Worm (Caenorhabditis elegans): ENCODE results near the gene Y54H5A.2.

The Y54H5A.2 gene

DNA sequence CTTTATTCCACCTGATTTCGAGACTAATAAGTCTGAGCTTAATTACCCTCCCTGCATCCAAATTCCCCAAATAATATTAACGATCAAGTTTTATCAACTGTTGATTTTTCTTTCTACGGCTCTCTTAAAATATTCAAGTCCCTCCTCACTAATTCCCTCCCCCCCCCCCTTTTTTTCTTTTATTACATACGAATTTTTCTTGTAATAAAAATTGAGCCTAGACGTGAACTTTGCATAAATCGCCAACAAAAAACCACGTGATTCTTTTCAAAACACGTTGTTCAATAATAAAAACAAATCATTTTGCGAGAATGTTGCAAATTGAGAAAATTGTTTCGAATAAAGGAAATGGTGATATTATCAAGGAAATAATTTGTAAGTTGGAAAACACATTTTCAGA is 39.0 kb upstream of the Y54H5A.2 start, which contains the start of gene K10D2.8:
K10D2.8 (plus strand) TSS at position 301 of the 400 bp plus-strand sequence.
- TF ChIP-seq ztf-16 (tag; optimal IDR thresholded peaks at IDR 0.05) (no peak), tbx-2 (tag; optimal IDR thresholded peaks at IDR 0.05) (no peak), F13H6.1 (tag; optimal IDR thresholded peaks at IDR 0.05) (no peak), hlh-15 (tag; optimal IDR thresholded peaks at IDR 0.05) (no peak), unc-3 (GFP tag; conservative IDR thresholded peaks at IDR 0.05) (no peak), unc-3 (tag; optimal IDR thresholded peaks at IDR 0.05) (no peak), unc-55 (GFP tag; optimal IDR thresholded peaks at IDR 0.05) (no peak), C08G9.2 (tag; optimal IDR thresholded peaks at IDR 0.05) (no peak)

DNA sequence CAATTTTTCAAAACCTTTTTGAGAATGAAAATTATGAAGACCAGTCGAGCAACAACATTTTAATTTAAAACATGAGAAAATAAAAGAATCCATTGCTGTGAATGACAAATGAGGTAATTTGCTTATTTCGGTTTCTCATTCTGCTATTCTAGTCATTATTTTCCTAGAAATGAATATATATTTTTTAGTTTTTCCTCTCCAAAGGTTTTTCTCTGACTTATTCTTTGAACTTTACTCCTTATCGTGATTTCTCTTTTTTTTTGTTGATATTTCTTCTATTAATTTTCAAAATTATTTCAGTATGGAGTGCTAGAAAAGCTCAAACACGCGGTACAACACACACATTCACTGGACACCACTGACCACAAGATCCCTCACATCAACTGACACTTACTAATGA is 36.2 kb upstream of the Y54H5A.2 start, which contains the start of gene pup-2:
pup-2 (plus strand) TSS at position 301 of the 400 bp plus-strand sequence.
- TF ChIP-seq fax-1 (tag; optimal IDR thresholded peaks at IDR 0.05), result no peak
- no peak for TF ChIP-seq che-1 (tag; optimal IDR thresholded peaks at IDR 0.05)
- TF ChIP-seq ceh-14 (tag; optimal IDR thresholded peaks at IDR 0.05), result no peak
- no peak for TF ChIP-seq fkh-10 (GFP tag; optimal IDR thresholded peaks at IDR 0.05)
- no peak for TF ChIP-seq hlh-6 (tag; optimal IDR thresholded peaks at IDR 0.05)
- TF ChIP-seq nhr-232 (tag; optimal IDR thresholded peaks at IDR 0.05), result no peak
- no peak for TF ChIP-seq K09A11.1 (tag; optimal IDR thresholded peaks at IDR 0.05; ENCODE audit: insufficient read depth)
- TF ChIP-seq unc-55 (GFP tag; optimal IDR thresholded peaks at IDR 0.05), result no peak
- no peak for TF ChIP-seq K02D7.2 (tag; optimal IDR thresholded peaks at IDR 0.05)
- no peak for TF ChIP-seq gmeb-2 (tag; optimal IDR thresholded peaks at IDR 0.05)
- TF ChIP-seq nhr-11 (tag; optimal IDR thresholded peaks at IDR 0.05), result no peak
- TF ChIP-seq pag-3 (tag; optimal IDR thresholded peaks at IDR 0.05; ENCODE audit: borderline replicate concordance), result no peak
- no peak for TF ChIP-seq ceh-22 (tag; optimal IDR thresholded peaks at IDR 0.05)
- TF ChIP-seq rnt-1 (tag; optimal IDR thresholded peaks at IDR 0.05), result no peak
- no peak for TF ChIP-seq dve-1 (tag; optimal IDR thresholded peaks at IDR 0.05)
- TF ChIP-seq elt-4 (tag; optimal IDR thresholded peaks at IDR 0.05), result no peak
- TF ChIP-seq sox-4 (tag; optimal IDR thresholded peaks at IDR 0.05), result no peak
- no peak for TF ChIP-seq syd-9 (tag; optimal IDR thresholded peaks at IDR 0.05)
- no peak for TF ChIP-seq pax-1 (tag; optimal IDR thresholded peaks at IDR 0.05)
- no peak for TF ChIP-seq hlh-15 (tag; optimal IDR thresholded peaks at IDR 0.05)

DNA sequence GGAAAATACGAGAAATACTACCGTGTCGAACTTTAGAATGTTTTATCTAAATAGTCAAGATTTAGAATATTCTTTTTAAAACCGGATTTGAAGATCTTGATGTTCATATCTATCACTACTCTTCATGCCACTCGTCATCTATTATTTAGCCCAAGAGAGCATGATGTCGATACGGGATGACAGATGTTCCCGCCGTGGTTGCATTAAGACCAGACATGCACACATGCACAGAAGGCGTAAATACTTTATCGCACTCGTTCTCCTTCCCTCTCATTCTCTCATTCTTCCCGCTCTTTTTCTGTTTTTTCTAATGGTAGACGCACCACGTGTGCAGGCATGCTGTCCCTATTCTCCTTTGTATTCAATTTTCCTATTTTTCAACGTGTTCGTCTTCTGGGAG is 34.0 kb upstream of the Y54H5A.2 start:
- TF ChIP-seq hlh-8 (tag; optimal IDR thresholded peaks at IDR 0.05) (peak; percentile 40), dve-1 (tag; optimal IDR thresholded peaks at IDR 0.05) (no peak), unc-42 (tag; optimal IDR thresholded peaks at IDR 0.05) (peak; percentile 33), hlh-30 (tag; optimal IDR thresholded peaks at IDR 0.05; ENCODE audit: insufficient read depth) (peak; percentile 50)

DNA sequence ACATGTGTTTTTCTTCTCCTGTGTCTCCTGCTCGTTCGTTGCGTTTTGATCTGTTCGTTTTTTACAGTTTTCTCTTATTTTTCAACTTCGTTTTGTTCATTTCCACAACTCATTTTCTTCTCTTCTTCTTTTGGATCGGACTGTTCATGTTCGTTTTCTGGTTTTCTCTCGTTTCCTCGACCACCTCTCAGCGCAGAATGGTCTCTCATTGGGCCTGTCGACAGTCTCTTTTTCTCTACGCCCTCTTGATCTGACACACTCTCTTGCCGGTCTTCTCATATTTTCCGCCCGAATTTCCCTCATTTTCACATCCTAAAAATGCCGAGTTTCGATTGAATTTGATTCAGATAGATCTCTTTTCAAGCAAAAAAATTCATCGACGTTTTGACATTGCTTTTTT is 32.3 kb upstream of the Y54H5A.2 start:
- no peak for TF ChIP-seq hlh-15 (tag; optimal IDR thresholded peaks at IDR 0.05)
- TF ChIP-seq ceh-24 (tag; optimal IDR thresholded peaks at IDR 0.05), result no peak
- TF ChIP-seq pag-3 (tag; optimal IDR thresholded peaks at IDR 0.05; ENCODE audit: borderline replicate concordance), result no peak
- TF ChIP-seq ceh-19 (GFP tag; optimal IDR thresholded peaks at IDR 0.05), result no peak
- TF ChIP-seq ceh-6 (GFP tag; optimal IDR thresholded peaks at IDR 0.05), result no peak
- TF ChIP-seq hlh-13 (GFP tag; optimal IDR thresholded peaks at IDR 0.05), result no peak
- TF ChIP-seq sox-2 (GFP tag; IDR thresholded peaks at IDR 0.05), result no peak
- no peak for TF ChIP-seq T23F11.4 (GFP tag; optimal IDR thresholded peaks at IDR 0.05)
- TF ChIP-seq lin-11 (tag; optimal IDR thresholded peaks at IDR 0.05), result no peak
- TF ChIP-seq madf-2 (tag; optimal IDR thresholded peaks at IDR 0.05), result no peak
- no peak for TF ChIP-seq unc-42 (tag; optimal IDR thresholded peaks at IDR 0.05)
- no peak for TF ChIP-seq K09A11.1 (tag; optimal IDR thresholded peaks at IDR 0.05; ENCODE audit: insufficient read depth)
- TF ChIP-seq nhr-11 (tag; optimal IDR thresholded peaks at IDR 0.05), result no peak
- TF ChIP-seq pax-1 (tag; optimal IDR thresholded peaks at IDR 0.05), result no peak
- TF ChIP-seq zip-5 (tag; optimal IDR thresholded peaks at IDR 0.05), result no peak
- TF ChIP-seq gmeb-2 (tag; optimal IDR thresholded peaks at IDR 0.05), result no peak
- no peak for TF ChIP-seq C38D4.7 (GFP tag; optimal IDR thresholded peaks at IDR 0.05)
- TF ChIP-seq npax-4 (tag; optimal IDR thresholded peaks at IDR 0.05), result no peak
- TF ChIP-seq unc-3 (GFP tag; conservative IDR thresholded peaks at IDR 0.05), result no peak
- no peak for TF ChIP-seq unc-3 (tag; optimal IDR thresholded peaks at IDR 0.05)

All from whole organism, late embryonic.